Fruit fly (Drosophila melanogaster) whole organism, embryonic: ENCODE measurements around the gene CG10341.

ENCODE experiments used
- CG14860 ChIP-seq: fragments of 200-800 bp; sonication (Bioruptor generic); IDR thresholded peaks from 3 replicates; pipeline ENCODE4 v1.3.6; 2022; ENCODE audit warnings: missing biosample characterization, missing genetic modification characterization; ENCODE audit not compliant: partially characterized antibody
- CG15011 ChIP-seq: fragments of 200-800 bp; sonication (Bioruptor generic); optimal IDR thresholded peaks from 3 replicates; lab custom pipeline; 2018; ENCODE audit warnings: missing biosample characterization, mild to moderate bottlenecking, missing genetic modification characterization
- CG15601 ChIP-seq: fragments of 200-800 bp; sonication (Bioruptor generic); optimal IDR thresholded peaks from 3 replicates; lab custom pipeline; 2019; ENCODE audit warnings: missing biosample characterization, mild to moderate bottlenecking, missing genetic modification characterization, moderate library complexity
- CG16813 ChIP-seq: fragments of 200-800 bp; sonication (Bioruptor generic); IDR thresholded peaks from 3 replicates; pipeline ENCODE4 v1.3.6; 2022; ENCODE audit warnings: missing biosample characterization, missing genetic modification characterization; ENCODE audit not compliant: partially characterized antibody
- CG16863 ChIP-seq: fragments of 200-800 bp; sonication (Bioruptor generic); optimal IDR thresholded peaks from 3 replicates; lab custom pipeline; 2016; ENCODE audit warnings: missing biosample characterization, missing genetic modification characterization
- CG17385 ChIP-seq: fragments of 200-800 bp; sonication (Bioruptor generic); optimal IDR thresholded peaks from 3 replicates; lab custom pipeline; 2018; ENCODE audit warnings: missing biosample characterization, mild to moderate bottlenecking, missing genetic modification characterization
- CG2116 ChIP-seq: fragments of 200-800 bp; sonication (Bioruptor generic); optimal IDR thresholded peaks from 3 replicates; lab custom pipeline; 2018; ENCODE audit warnings: missing biosample characterization, mild to moderate bottlenecking, missing genetic modification characterization
- CG2889 ChIP-seq: fragments of 200-800 bp; sonication (Bioruptor generic); IDR thresholded peaks from 3 replicates; pipeline ENCODE4 v1.3.6; 2022; ENCODE audit warnings: missing biosample characterization, missing genetic modification characterization
- CG30431 ChIP-seq: fragments of 200-800 bp; sonication (Bioruptor generic); optimal IDR thresholded peaks from 2 replicates; lab custom pipeline; 2017; ENCODE audit warnings: missing biosample characterization, missing genetic modification characterization
- CG31224 ChIP-seq: fragments of 200-800 bp; sonication (Bioruptor generic); IDR thresholded peaks from 2 replicates; pipeline ENCODE4 v1.3.6; 2022; ENCODE audit warnings: missing biosample characterization, missing genetic modification characterization
- CG33213 ChIP-seq: fragments of 200-800 bp; sonication (Bioruptor generic); optimal IDR thresholded peaks from 3 replicates; lab custom pipeline; 2016; ENCODE audit warnings: missing biosample characterization, missing genetic modification characterization
- CG34422 ChIP-seq: fragments of 200-800 bp; sonication (Bioruptor generic); IDR thresholded peaks from 3 replicates; pipeline ENCODE4 v1.3.6; 2022; ENCODE audit warnings: missing biosample characterization, missing genetic modification characterization
- CG4730 ChIP-seq: fragments of 200-800 bp; sonication (Bioruptor generic); IDR thresholded peaks from 2 replicates; pipeline ENCODE4 v1.3.6; 2022; ENCODE audit warnings: missing biosample characterization, missing genetic modification characterization
- CG4820 ChIP-seq: fragments of 200-800 bp; sonication (Bioruptor generic); optimal IDR thresholded peaks from 3 replicates; lab custom pipeline; 2016; ENCODE audit warnings: missing biosample characterization, missing genetic modification characterization
- CG9215 ChIP-seq: fragments of 200-800 bp; sonication (Bioruptor generic); IDR thresholded peaks from 2 replicates; pipeline ENCODE4 v1.3.6; 2022; ENCODE audit warnings: missing biosample characterization, missing genetic modification characterization
- CG9437 ChIP-seq: fragments of 200-800 bp; sonication (Bioruptor generic); optimal IDR thresholded peaks from 2 replicates; lab custom pipeline; 2018; ENCODE audit warnings: missing biosample characterization, mild to moderate bottlenecking, missing genetic modification characterization
- CG9876 ChIP-seq: fragments of 200-800 bp; sonication (Bioruptor generic); optimal IDR thresholded peaks from 2 replicates; lab custom pipeline; 2016; ENCODE audit warnings: missing biosample characterization, missing genetic modification characterization
- Camta ChIP-seq: fragments of 200-800 bp; sonication (Bioruptor generic); optimal IDR thresholded peaks from 2 replicates; lab custom pipeline; 2016; ENCODE audit warnings: missing biosample characterization, missing genetic modification characterization
- Dek ChIP-seq: fragments of 200-800 bp; sonication (Bioruptor generic); optimal IDR thresholded peaks from 3 replicates; lab custom pipeline; 2019; ENCODE audit warnings: missing biosample characterization, mild to moderate bottlenecking, missing genetic modification characterization, moderate library complexity
- E2f1 ChIP-seq: fragments of 200-800 bp; sonication (Bioruptor generic); IDR thresholded peaks from 2 replicates; pipeline ENCODE4 v1.3.6; 2022; ENCODE audit warnings: missing biosample characterization, missing genetic modification characterization
- Ets65A ChIP-seq: fragments of 200-800 bp; sonication (Bioruptor generic); peaks from one replicate; lab custom pipeline; 2016; ENCODE audit warnings: missing biosample characterization, missing genetic modification characterization
- Fer3 ChIP-seq: fragments of 200-800 bp; sonication (Bioruptor generic); optimal IDR thresholded peaks from 2 replicates; lab custom pipeline; 2018; ENCODE audit warnings: missing biosample characterization, mild to moderate bottlenecking, missing genetic modification characterization, moderate library complexity
- HmgZ ChIP-seq: fragments of 200-800 bp; sonication (Bioruptor generic); optimal IDR thresholded peaks from 2 replicates; lab custom pipeline; 2018; ENCODE audit warnings: missing biosample characterization, mild to moderate bottlenecking, missing genetic modification characterization
- Hmr ChIP-seq: fragments of 200-800 bp; sonication (Bioruptor generic); optimal IDR thresholded peaks from 3 replicates; lab custom pipeline; 2017; ENCODE audit warnings: mild to moderate bottlenecking, missing biosample characterization, missing genetic modification reagents, missing genetic modification characterization
- Hr3 ChIP-seq: fragments of 200-800 bp; sonication (Bioruptor generic); optimal IDR thresholded peaks from 3 replicates; lab custom pipeline; 2016; ENCODE audit warnings: missing biosample characterization, missing genetic modification characterization
- Hsf ChIP-seq: fragments of 200-800 bp; sonication (Bioruptor generic); optimal IDR thresholded peaks from 3 replicates; lab custom pipeline; 2016; ENCODE audit warnings: missing biosample characterization, missing genetic modification characterization
- Jarid2 ChIP-seq: fragments of 200-800 bp; sonication (Bioruptor generic); optimal IDR thresholded peaks from 3 replicates; lab custom pipeline; 2017; ENCODE audit warnings: mild to moderate bottlenecking, missing biosample characterization, missing genetic modification reagents, missing genetic modification characterization
- Myb ChIP-seq: fragments of 200-800 bp; sonication (Bioruptor generic); optimal IDR thresholded peaks from 2 replicates; lab custom pipeline; 2016; ENCODE audit warnings: missing biosample characterization, missing genetic modification characterization
- Six4 ChIP-seq: fragments of 200-800 bp; sonication (Bioruptor generic); optimal IDR thresholded peaks from 2 replicates; lab custom pipeline; 2016; ENCODE audit warnings: missing biosample characterization, missing genetic modification characterization
- Sry-δ ChIP-seq: fragments of 200-800 bp; sonication (Bioruptor generic); optimal IDR thresholded peaks from 2 replicates; lab custom pipeline; 2016; ENCODE audit warnings: missing biosample characterization, missing genetic modification characterization
- bcd ChIP-seq: fragments of 200-800 bp; sonication (Bioruptor generic); optimal IDR thresholded peaks from 2 replicates; lab custom pipeline; 2017; ENCODE audit warnings: missing biosample characterization, mild to moderate bottlenecking, missing genetic modification characterization
- bigmax ChIP-seq: fragments of 200-800 bp; sonication (Bioruptor generic); optimal IDR thresholded peaks from 2 replicates; lab custom pipeline; 2018; ENCODE audit warnings: missing biosample characterization, mild to moderate bottlenecking, missing genetic modification characterization
- btn ChIP-seq: fragments of 200-800 bp; sonication (Bioruptor generic); optimal IDR thresholded peaks from 2 replicates; lab custom pipeline; 2016; ENCODE audit warnings: missing biosample characterization, missing genetic modification characterization
- crp ChIP-seq, 2 experiments: fragments of 200-800 bp; sonication (Bioruptor generic); optimal IDR thresholded peaks; 2 replicates in 1 of 2; 3 replicates in 1 of 2; lab custom pipeline; 2017; ENCODE audit warnings: missing biosample characterization in 2 of 2, missing genetic modification characterization in 2 of 2, mild to moderate bottlenecking in 1 of 2, moderate library complexity in 1 of 2
- dmrt11E ChIP-seq: fragments of 200-800 bp; sonication (Bioruptor generic); optimal IDR thresholded peaks from 3 replicates; lab custom pipeline; 2018; ENCODE audit warnings: missing biosample characterization, mild to moderate bottlenecking, missing genetic modification characterization, moderate library complexity
- en ChIP-seq: fragments of 200-800 bp; sonication (Bioruptor generic); optimal IDR thresholded peaks from 2 replicates; lab custom pipeline; 2016; ENCODE audit warnings: missing biosample characterization, missing genetic modification characterization
- insv ChIP-seq, 2 experiments: fragments of 200-800 bp; sonication (Bioruptor generic); optimal IDR thresholded peaks; 3 replicates each; lab custom pipeline; 2016 to 2018; ENCODE audit warnings: missing biosample characterization in 2 of 2, missing genetic modification characterization in 2 of 2
- ken ChIP-seq: fragments of 200-800 bp; sonication (Bioruptor generic); IDR thresholded peaks from 3 replicates; pipeline ENCODE4 v1.3.6; 2022; ENCODE audit warnings: missing biosample characterization, missing genetic modification characterization
- ro ChIP-seq: fragments of 200-800 bp; sonication (Bioruptor generic); IDR thresholded peaks from 2 replicates; pipeline ENCODE4 v1.3.6; 2022; ENCODE audit warnings: missing biosample characterization, missing genetic modification characterization
- salm ChIP-seq: fragments of 200-800 bp; sonication (Bioruptor generic); optimal IDR thresholded peaks from 2 replicates; lab custom pipeline; 2018; ENCODE audit warnings: missing biosample characterization, mild to moderate bottlenecking, missing genetic modification characterization
- scrt ChIP-seq: fragments of 200-800 bp; sonication (Bioruptor generic); optimal IDR thresholded peaks from 2 replicates; lab custom pipeline; 2018; ENCODE audit warnings: missing biosample characterization, mild to moderate bottlenecking, missing genetic modification characterization, moderate library complexity
- sens ChIP-seq: fragments of 200-800 bp; sonication (Bioruptor generic); peaks from one replicate; lab custom pipeline; 2016; ENCODE audit warnings: missing biosample characterization, missing genetic modification characterization
- tap ChIP-seq: fragments of 200-800 bp; optimal IDR thresholded peaks from 3 replicates; lab custom pipeline; 2019; ENCODE audit warnings: missing biosample characterization, mild to moderate bottlenecking, missing genetic modification characterization, moderate library complexity
- twi ChIP-seq: fragments of 200-800 bp; optimal IDR thresholded peaks from 2 replicates; lab custom pipeline; 2019; ENCODE audit warnings: missing biosample characterization, mild to moderate bottlenecking, missing genetic modification characterization, moderate library complexity
- vvl ChIP-seq: fragments of 200-800 bp; sonication (Bioruptor generic); IDR thresholded peaks from 2 replicates; pipeline ENCODE4 v1.3.6; 2022; ENCODE audit warnings: missing biosample characterization, missing genetic modification characterization
- wek ChIP-seq: fragments of 200-800 bp; sonication (Bioruptor generic); optimal IDR thresholded peaks from 3 replicates; lab custom pipeline; 2018; ENCODE audit warnings: missing biosample characterization, mild to moderate bottlenecking, missing genetic modification characterization, moderate library complexity

CG10341 gene

DNA sequence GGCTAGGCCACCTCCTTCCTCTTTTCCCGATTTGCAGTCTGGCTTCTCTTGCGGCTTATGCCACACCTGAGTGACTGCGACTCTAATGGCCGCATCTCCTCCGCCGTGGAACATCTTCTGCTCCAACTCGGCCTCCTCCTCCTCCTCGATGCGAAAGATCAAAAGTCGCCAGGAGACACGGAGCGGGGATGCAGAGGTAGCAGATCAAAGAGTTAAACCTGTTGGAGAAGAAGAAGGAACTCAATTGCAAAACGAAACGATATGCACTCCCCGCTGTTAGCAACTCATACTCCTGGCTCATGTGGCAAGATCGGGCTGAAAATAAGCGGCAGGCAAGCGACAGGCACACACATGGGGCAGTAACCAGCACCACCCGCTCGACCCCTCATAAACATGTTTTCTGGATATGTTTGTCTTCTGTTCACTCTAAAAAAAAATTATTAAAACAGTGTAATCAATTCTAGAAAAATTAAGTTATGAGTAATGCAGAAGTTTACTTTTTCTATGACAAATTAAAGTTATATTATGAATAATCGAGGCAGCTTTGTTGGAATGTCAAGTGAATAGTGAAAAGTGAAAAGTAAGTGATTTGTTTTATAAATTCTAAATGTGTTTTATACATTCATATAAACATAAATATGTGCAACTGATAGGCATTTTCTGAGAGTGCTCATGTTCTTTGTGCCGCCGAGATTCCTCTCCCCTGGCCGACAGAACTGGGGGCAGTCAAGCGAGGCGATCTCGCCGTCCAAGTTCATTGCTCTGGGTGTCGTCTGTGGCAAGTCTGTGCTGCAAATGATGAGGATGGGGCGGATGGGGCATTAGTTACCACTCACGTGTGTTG, 33.6 kb upstream of the CG10341 start (continued):
- TF ChIP-seq Ets65A (GFP tag; lab: Kevin White, UChicago) (peak; percentile 78), tap (tag; lab: Kevin White, UChicago) (no peak)

DNA sequence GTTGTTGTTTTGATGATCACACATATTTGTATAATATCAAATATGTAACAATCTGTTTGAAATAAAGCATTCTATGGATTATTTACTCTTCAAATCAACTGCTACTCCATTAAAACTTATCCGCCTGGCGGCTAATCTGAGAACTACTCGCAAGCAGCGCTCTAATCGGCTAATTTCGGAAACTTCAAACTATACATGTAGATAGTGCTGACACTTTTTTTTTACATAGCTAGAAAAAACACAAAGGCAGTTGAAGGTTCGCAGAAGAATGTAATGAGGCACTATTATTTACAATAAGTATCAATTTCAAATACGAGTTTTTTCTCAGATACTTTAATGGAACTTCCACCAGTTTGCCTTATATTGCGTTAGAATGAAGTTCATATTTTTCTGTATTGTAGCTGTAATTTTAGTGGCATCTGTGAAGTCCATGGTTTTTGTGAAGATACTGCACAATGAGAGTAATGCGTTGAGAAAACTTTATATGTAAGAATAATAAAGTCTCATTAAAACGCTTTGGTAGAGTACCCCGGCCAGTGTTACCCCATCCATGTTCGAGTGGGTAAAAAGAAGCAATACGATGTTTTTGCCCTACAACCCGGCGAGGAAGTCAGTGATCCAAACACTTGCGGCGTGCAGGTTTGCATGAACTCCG, 32.4 kb upstream of the CG10341 start:
- TF ChIP-seq CG33213 (GFP tag; lab: Kevin White, UChicago) (peak; percentile 90), twi (no peak), ken (GFP tag; lab: Robert Waterston, UW) (0 out of 3 replicates have a peak, but pooled peaks have one; percentile 45), Six4 (peak; percentile 11), Jarid2 (peak; percentile 49), CG34422 (GFP tag; lab: Robert Waterston, UW) (peak; percentile 67), bcd (GFP tag; lab: Kevin White, UChicago) (peak; percentile 61), Hmr (peak; percentile 61), HmgZ (peak; percentile 70), CG9215 (GFP tag; lab: Robert Waterston, UW) (no peak), CG15601 (tag; lab: Kevin White, UChicago) (peak; percentile 45), crp (GFP tag; optimal IDR thresholded peaks at IDR 0.05; lab: Kevin White, UChicago) (no peak), CG14860 (0 out of 3 replicates have a peak, but pooled peaks have one; percentile 20), CG2116 (GFP tag; lab: Kevin White, UChicago) (peak; percentile 10), dmrt11E (tag; lab: Kevin White, UChicago) (peak; percentile 2), CG9876 (peak; percentile 74), CG4820 (GFP tag; lab: Kevin White, UChicago) (peak; percentile 39), sens (GFP tag; lab: Kevin White, UChicago) (peak; percentile 77), E2f1 (peak; percentile 61), scrt (no peak), vvl (GFP tag; lab: Robert Waterston, UW) (peak; percentile 47; the same call in 1 of the 2 replicates), salm (tag; lab: Kevin White, UChicago) (no peak), CG9437 (GFP tag; lab: Kevin White, UChicago) (no peak), Dek (peak; percentile 8), CG16813 (GFP tag; lab: Robert Waterston, UW) (peak; percentile 57; the same call in 2 of the 3 replicates), Hr3 (GFP tag; lab: Kevin White, UChicago) (peak; percentile 41), wek (peak; percentile 10), bigmax (no peak), CG16863 (GFP tag; lab: Kevin White, UChicago) (peak; percentile 41), insv (GFP tag; optimal IDR thresholded peaks at IDR 0.05; lab: Kevin White, UChicago) (peak in 1 of 2 experiments; percentile 39), Sry-δ (peak; percentile 44), Camta (GFP tag; lab: Kevin White, UChicago) (peak; percentile 55), CG30431 (GFP tag; lab: Kevin White, UChicago) (no peak), Hsf (peak; percentile 62), CG15011 (GFP tag; lab: Kevin White, UChicago) (no peak), Fer3 (tag; lab: Kevin White, UChicago) (no peak), CG2889 (GFP tag; lab: Robert Waterston, UW) (no peak), en (GFP tag; lab: Kevin White, UChicago) (peak; percentile 5), ro (GFP tag; lab: Robert Waterston, UW) (no peak), CG31224 (no peak), btn (GFP tag; lab: Kevin White, UChicago) (peak; percentile 30), CG17385 (GFP tag; lab: Kevin White, UChicago) (peak; percentile 4), CG4730 (GFP tag; lab: Robert Waterston, UW) (peak; percentile 55; the same call in 1 of the 2 replicates), Myb (GFP tag; lab: Kevin White, UChicago) (peak; percentile 85)
